Worm (Caenorhabditis elegans): Measurements from ENCODE around the gene cyn-1.

The cyn-1 gene

DNA sequence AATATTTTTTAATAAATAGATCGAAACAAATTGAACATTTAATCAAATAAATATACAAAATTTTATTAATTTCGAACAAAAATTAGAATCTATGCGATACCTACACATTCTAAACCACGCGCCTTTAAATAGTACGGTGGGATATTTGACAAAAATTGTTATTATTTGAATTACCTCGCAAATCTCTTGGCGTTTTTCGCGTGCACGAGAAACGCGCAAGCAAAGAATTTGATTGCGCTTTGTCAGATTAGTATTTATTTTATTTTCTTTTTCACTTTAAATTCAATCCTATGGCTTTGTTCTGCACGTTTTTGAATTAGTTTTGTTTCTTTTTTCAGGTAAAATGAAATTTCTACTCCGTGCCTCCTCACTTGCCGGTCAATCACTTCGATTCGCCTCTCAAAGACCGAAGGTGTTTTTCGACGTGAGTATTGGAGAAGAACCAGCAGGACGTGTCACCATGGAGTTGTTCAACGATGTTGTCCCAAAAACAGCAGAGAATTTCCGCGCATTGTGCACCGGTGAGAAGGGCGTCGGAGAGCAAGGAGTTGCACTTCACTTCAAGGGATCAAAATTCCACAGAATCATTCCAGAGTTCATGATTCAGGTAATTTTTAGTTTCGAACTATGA, at the start of gene cyn-1:
Gene cyn-1 (plus strand): TSS at position 339 of the 631 bp plus-strand sequence.
- TF ChIP-seq hpl-2 (GFP tag; optimal IDR thresholded peaks at IDR 0.05) (no peak), nhr-19 (GFP tag; conservative IDR thresholded peaks at IDR 0.05) (peak; percentile 89), nhr-28 (tag; optimal IDR thresholded peaks at IDR 0.05) (no peak), nhr-12 (tag; optimal IDR thresholded peaks at IDR 0.05) (no peak), nhr-76 (tag; optimal IDR thresholded peaks at IDR 0.05) (no peak), mdl-1 (tag; optimal IDR thresholded peaks at IDR 0.05) (peak in 1 of 2 experiments; percentile 63), zip-4 (GFP tag; optimal IDR thresholded peaks at IDR 0.05) (peak; percentile 67), hlh-17 (GFP tag; optimal IDR thresholded peaks at IDR 0.05; ENCODE audit: borderline replicate concordance) (no peak), isw-1 (GFP tag; IDR thresholded peaks at IDR 0.05) (peak; percentile 77), sptf-1 (tag; optimal IDR thresholded peaks at IDR 0.05) (no peak), ceh-88 (GFP tag; IDR thresholded peaks at IDR 0.05) (peak; percentile 54), hlh-4 (tag; optimal IDR thresholded peaks at IDR 0.05) (no peak), sup-37 (GFP tag; optimal IDR thresholded peaks at IDR 0.05) (peak; percentile 9), elt-2 (tag; optimal IDR thresholded peaks at IDR 0.05) (peak; percentile 45), fkh-8 (tag; optimal IDR thresholded peaks at IDR 0.05) (peak; percentile 63), unc-86 (tag; optimal IDR thresholded peaks at IDR 0.05) (peak; percentile 82), mab-9 (GFP tag; IDR thresholded peaks at IDR 0.05) (peak; percentile 65), ztf-11 (tag; optimal IDR thresholded peaks at IDR 0.05) (peak in 1 of 2 experiments; percentile 69), vab-15 (tag; optimal IDR thresholded peaks at IDR 0.05) (peak; percentile 27), ztf-4 (tag; optimal IDR thresholded peaks at IDR 0.05) (peak; percentile 66), nhr-237 (tag; optimal IDR thresholded peaks at IDR 0.05) (peak; percentile 26), snpc-4 (tag; optimal IDR thresholded peaks at IDR 0.05) (peak; percentile 83), dpl-1 (GFP tag; optimal IDR thresholded peaks at IDR 0.05) (peak; percentile 97 to 98 (median 98)), nhr-20 (tag; optimal IDR thresholded peaks at IDR 0.05) (peak; percentile 89), ceh-90 (tag; optimal IDR thresholded peaks at IDR 0.05) (peak; percentile 29), C34B4.2 (tag; optimal IDR thresholded peaks at IDR 0.05) (no peak), alr-1 (tag; optimal IDR thresholded peaks at IDR 0.05; ENCODE audit: borderline replicate concordance) (peak; percentile 8), aly-2 (tag; optimal IDR thresholded peaks at IDR 0.05) (peak; percentile 91), nhr-47 (tag; optimal IDR thresholded peaks at IDR 0.05) (peak; percentile 93), zag-1 (tag; optimal IDR thresholded peaks at IDR 0.05) (no peak), unc-30 (tag; optimal IDR thresholded peaks at IDR 0.05) (no peak), rnt-1 (tag; optimal IDR thresholded peaks at IDR 0.05) (peak; percentile 89), ama-1 (optimal IDR thresholded peaks at IDR 0.05) (peak; percentile 66), ets-5 (GFP tag; IDR thresholded peaks at IDR 0.05) (no peak), skn-1 (tag; optimal IDR thresholded peaks at IDR 0.05) (peak; percentile 89), C04F5.9 (tag; optimal IDR thresholded peaks at IDR 0.05) (peak; percentile 63), pax-3 (tag; optimal IDR thresholded peaks at IDR 0.05) (peak; percentile 85), efl-1 (optimal IDR thresholded peaks at IDR 0.05) (peak; percentile 90 to 98), efl-1 (GFP tag; optimal IDR thresholded peaks at IDR 0.05 in 1 of 2) (peak; percentile 96 to 100), ceh-8 (GFP tag; optimal IDR thresholded peaks at IDR 0.05) (peak; percentile 78), sox-4 (tag; optimal IDR thresholded peaks at IDR 0.05) (peak; percentile 67), nhr-85 (tag) (peak; percentile 91), lin-13 (GFP tag; optimal IDR thresholded peaks at IDR 0.05) (peak; percentile 77), nhr-84 (tag; optimal IDR thresholded peaks at IDR 0.05) (no peak), tlp-1 (tag; optimal IDR thresholded peaks at IDR 0.05) (no peak), jun-1 (tag; optimal IDR thresholded peaks at IDR 0.05) (peak; percentile 70), snu-23 (GFP tag; optimal IDR thresholded peaks at IDR 0.05) (peak; percentile 91), fos-1 (tag; optimal IDR thresholded peaks at IDR 0.05) (peak; percentile 71), nhr-90 (tag; optimal IDR thresholded peaks at IDR 0.05; ENCODE audit: poor library complexity) (peak; percentile 88), dsc-1 (tag; optimal IDR thresholded peaks at IDR 0.05) (peak; percentile 85), unc-62 (GFP tag; optimal IDR thresholded peaks at IDR 0.05) (no peak), lin-14 (GFP tag; optimal IDR thresholded peaks at IDR 0.05) (peak; percentile 82), unc-98 (GFP tag; IDR thresholded peaks at IDR 0.05) (no peak)

Measured in whole organism, L1 larva.